Worm (Caenorhabditis elegans): ENCODE measurements around the gene C14C10.1.

DNA sequence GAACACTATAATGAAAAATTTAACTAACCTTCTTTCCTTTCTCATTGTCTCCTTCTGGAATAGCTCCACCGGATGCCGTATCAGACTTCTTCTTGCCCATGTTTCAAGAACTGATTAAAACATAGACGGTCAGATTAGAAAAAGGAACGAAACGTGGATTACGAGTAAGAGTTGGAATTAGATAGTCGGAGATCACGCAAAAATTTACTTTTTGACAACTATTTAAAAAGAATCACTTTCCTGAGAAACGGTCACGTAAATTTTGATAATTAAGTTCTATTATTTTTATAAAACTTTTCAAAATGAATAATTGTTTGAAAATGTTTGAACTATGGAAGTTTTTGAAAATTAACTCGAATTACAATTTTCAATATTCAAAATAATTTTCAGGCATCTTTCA, 24.0 kb downstream of the C14C10.1 start, which contains the start of gene cyc-2.2:
- TF ChIP-seq lsy-2 (tag; optimal IDR thresholded peaks at IDR 0.05): no peak
- no peak for TF ChIP-seq ceh-82 (tag; optimal IDR thresholded peaks at IDR 0.05)
- no peak for TF ChIP-seq zag-1 (tag; optimal IDR thresholded peaks at IDR 0.05)
- no peak for TF ChIP-seq fos-1 (tag; optimal IDR thresholded peaks at IDR 0.05)
- no peak for TF ChIP-seq attf-4 (tag; optimal IDR thresholded peaks at IDR 0.05)
- no peak for TF ChIP-seq gei-8 (GFP tag; optimal IDR thresholded peaks at IDR 0.05)
- no peak for TF ChIP-seq zfp-2 (tag; optimal IDR thresholded peaks at IDR 0.05)

All from whole organism, L4 larva.